Worm (Caenorhabditis elegans): ENCODE results near the gene ZK686.5.
A peak's percentile ranks its signal among the peaks of the same experiment; 100 is the strongest.

ZK686.5 gene

ce11 chrIII:7754348-7754747 is 13.0 kb downstream of the ZK686.5 start, which contains the start of gene cdh-3:
TSS of gene cdh-3 (minus strand) at chrIII:7754448.
- no peak for TF ChIP-seq nhr-11 (tag; optimal IDR thresholded peaks at IDR 0.05)

- no peak for TF ChIP-seq nhr-76 (tag; optimal IDR thresholded peaks at IDR 0.05)
- TF ChIP-seq ceh-9 (tag; optimal IDR thresholded peaks at IDR 0.05), result no peak
- no peak for TF ChIP-seq zag-1 (tag; optimal IDR thresholded peaks at IDR 0.05)
- TF ChIP-seq fos-1 (tag; optimal IDR thresholded peaks at IDR 0.05), result no peak
- no peak for TF ChIP-seq elt-2 (tag; optimal IDR thresholded peaks at IDR 0.05)
- no peak for TF ChIP-seq mdl-1 (tag; optimal IDR thresholded peaks at IDR 0.05)
- no peak for TF ChIP-seq unc-39 (tag; optimal IDR thresholded peaks at IDR 0.05)
- TF ChIP-seq eor-1 (tag; optimal IDR thresholded peaks at IDR 0.05), result no peak
- TF ChIP-seq egl-27 (tag; optimal IDR thresholded peaks at IDR 0.05), result no peak
- TF ChIP-seq nhr-23 (tag; optimal IDR thresholded peaks at IDR 0.05), result no peak
- no peak for TF ChIP-seq mml-1 (tag; optimal IDR thresholded peaks at IDR 0.05)
- no peak for TF ChIP-seq nhr-237 (tag; optimal IDR thresholded peaks at IDR 0.05)
- no peak for TF ChIP-seq ceh-16 (tag; optimal IDR thresholded peaks at IDR 0.05)
Observed at ce11 chrIII:7743183-7743582, 24.1 kb downstream of the ZK686.5 start.

- no peak for TF ChIP-seq ZK546.5 (tag; optimal IDR thresholded peaks at IDR 0.05)
- TF ChIP-seq jun-1 (tag; optimal IDR thresholded peaks at IDR 0.05), result peak; percentile 31
- peak; percentile 40 for TF ChIP-seq ztf-4 (tag; optimal IDR thresholded peaks at IDR 0.05)
- peak; percentile 40 for TF ChIP-seq ama-1 (optimal IDR thresholded peaks at IDR 0.05)
- no peak for TF ChIP-seq egl-27 (tag; optimal IDR thresholded peaks at IDR 0.05)
- TF ChIP-seq lsy-12 (tag; optimal IDR thresholded peaks at IDR 0.05), result peak; percentile 3
Observed at ce11 chrIII:7737646-7738258, 29.6 kb downstream of the ZK686.5 start.

- no peak for TF ChIP-seq mml-1 (tag; optimal IDR thresholded peaks at IDR 0.05)
Observed at ce11 chrIII:7736806-7737205, 30.5 kb downstream of the ZK686.5 start.

- TF ChIP-seq nhr-43 (tag; optimal IDR thresholded peaks at IDR 0.05; ENCODE audit: poor library complexity, severe bottlenecking) (no peak), egl-27 (tag; optimal IDR thresholded peaks at IDR 0.05) (no peak), ztf-4 (tag; optimal IDR thresholded peaks at IDR 0.05) (no peak), nhr-25 (tag; optimal IDR thresholded peaks at IDR 0.05) (no peak), lsy-12 (tag; optimal IDR thresholded peaks at IDR 0.05) (no peak), snpc-4 (tag; optimal IDR thresholded peaks at IDR 0.05) (no peak)
Observed at ce11 chrIII:7736003-7736402, 31.3 kb downstream of the ZK686.5 start.

ce11 chrIII:7734105-7734504 is 33.2 kb downstream of the ZK686.5 start:
- peak; percentile 25 for TF ChIP-seq nhr-43 (tag; optimal IDR thresholded peaks at IDR 0.05; ENCODE audit: poor library complexity, severe bottlenecking)
- no peak for TF ChIP-seq lin-15B (tag; optimal IDR thresholded peaks at IDR 0.05)

ce11 chrIII:7733563-7733962 is 33.8 kb downstream of the ZK686.5 start:
- TF ChIP-seq skn-1 (tag; optimal IDR thresholded peaks at IDR 0.05) (no peak), egl-5 (tag; optimal IDR thresholded peaks at IDR 0.05) (peak; percentile 60), nhr-25 (tag; optimal IDR thresholded peaks at IDR 0.05) (peak; percentile 48)

ce11 chrIII:7731085-7731484 is 36.2 kb downstream of the ZK686.5 start:
- TF ChIP-seq snpc-4 (tag; optimal IDR thresholded peaks at IDR 0.05) (no peak), nhr-25 (tag; optimal IDR thresholded peaks at IDR 0.05) (peak; percentile 70)

- TF ChIP-seq jun-1 (tag; optimal IDR thresholded peaks at IDR 0.05), result peak; percentile 35
- TF ChIP-seq pqm-1 (tag; optimal IDR thresholded peaks at IDR 0.05), result peak; percentile 76
- TF ChIP-seq ama-1 (optimal IDR thresholded peaks at IDR 0.05), result peak; percentile 73
- no peak for TF ChIP-seq nhr-11 (tag; optimal IDR thresholded peaks at IDR 0.05)
- TF ChIP-seq elt-2 (tag; optimal IDR thresholded peaks at IDR 0.05), result peak; percentile 87
- TF ChIP-seq pha-4 (tag; optimal IDR thresholded peaks at IDR 0.05), result peak; percentile 6
- no peak for TF ChIP-seq nhr-12 (tag; optimal IDR thresholded peaks at IDR 0.05)
Observed at ce11 chrIII:7730331-7730730, 37.0 kb downstream of the ZK686.5 start.

All from whole organism, L3 larva.